Fruit fly (Drosophila melanogaster) ovary, adult (tissue): Measurements from ENCODE around the gene CG5013.

Experiments
- CG17801 ChIP-seq: fragments of 200-800 bp; optimal IDR thresholded peaks from 2 replicates; lab custom pipeline; 2019; ENCODE audit warnings: missing biosample characterization, mild to moderate bottlenecking, missing genetic modification characterization, moderate library complexity; ENCODE audit not compliant: partially characterized antibody

The CG5013 gene

dm6 chr3R:16099268-16100240 lies 50.1 kb downstream of the CG5013 start:
- TF ChIP-seq CG17801 (GFP tag; lab: Kevin White, UChicago) = peak; percentile 11
